Fruit fly (Drosophila melanogaster): ENCODE data around the gene sfl.

The sfl gene

DNA sequence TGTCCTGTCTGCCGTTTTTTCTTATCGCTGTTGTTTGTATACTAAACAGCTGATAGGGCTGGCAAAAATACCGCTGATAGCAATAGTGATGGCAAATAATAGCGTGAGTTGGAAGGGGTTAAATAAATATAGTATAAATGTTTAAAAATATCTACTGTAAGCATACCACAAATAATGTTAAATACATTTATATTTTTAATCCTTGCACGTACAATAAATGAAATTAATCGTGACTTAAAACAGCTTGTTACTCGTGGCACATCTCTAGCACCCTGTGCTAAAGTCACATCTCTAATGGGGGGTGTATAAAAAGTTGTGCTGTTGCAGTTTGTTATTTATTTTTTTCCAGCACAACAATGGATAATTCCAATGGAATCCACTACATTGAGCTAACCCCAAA is 7.1 kb upstream of the sfl start, which contains the start of the genes CG10147 and Bulli:
CG10147 (minus strand) TSS at position 20 of the 400 bp plus-strand sequence.
Bulli (plus strand) TSS at position 277 of the 400 bp plus-strand sequence.
- TF ChIP-seq CG16863 (GFP tag; optimal IDR thresholded peaks at IDR 0.05) (peak; percentile 92), CG31388 (GFP tag; optimal IDR thresholded peaks at IDR 0.05) (peak; percentile 95), Gug (GFP tag; IDR thresholded peaks at IDR 0.05) (peak; percentile 98), CG17186 (GFP tag; optimal IDR thresholded peaks at IDR 0.05) (peak; percentile 82), dmrt99B (tag; optimal IDR thresholded peaks at IDR 0.05) (peak; percentile 94), sd (tag; optimal IDR thresholded peaks at IDR 0.05) (peak; percentile 91), CG2199 (GFP tag; IDR thresholded peaks at IDR 0.05) (peak; percentile 98), CG15269 (tag; optimal IDR thresholded peaks at IDR 0.05) (peak; percentile 96), ab (GFP tag; optimal IDR thresholded peaks at IDR 0.05) (peak; percentile 92), toy (GFP tag; IDR thresholded peaks at IDR 0.05) (peak; percentile 91), gsb (GFP tag; IDR thresholded peaks at IDR 0.05) (peak; percentile 95), Mad (GFP tag; optimal IDR thresholded peaks at IDR 0.05) (peak; percentile 97), H15 (GFP tag; IDR thresholded peaks at IDR 0.05) (peak; percentile 98), lbe (GFP tag; optimal IDR thresholded peaks at IDR 0.05) (peak; percentile 95), nom (GFP tag; optimal IDR thresholded peaks at IDR 0.05) (peak; percentile 78), MTF-1 (GFP tag; optimal IDR thresholded peaks at IDR 0.05; ENCODE audit: borderline replicate concordance) (peak; percentile 90), btn (GFP tag; optimal IDR thresholded peaks at IDR 0.05) (peak; percentile 54), CTCF (GFP tag; optimal IDR thresholded peaks at IDR 0.05) (peak; percentile 57), Ada2b (GFP tag; IDR thresholded peaks at IDR 0.05) (peak; percentile 98), stwl (tag; optimal IDR thresholded peaks at IDR 0.05) (peak; percentile 91), slbo (GFP tag; IDR thresholded peaks at IDR 0.05) (peak; percentile 99), CG30403 (GFP tag; optimal IDR thresholded peaks at IDR 0.05) (peak; percentile 98), CG14441 (GFP tag; IDR thresholded peaks at IDR 0.05) (peak; percentile 98), mld (GFP tag; IDR thresholded peaks at IDR 0.05; ENCODE audit: partially characterized antibody) (peak; percentile 77), HLH3B (GFP tag; IDR thresholded peaks at IDR 0.05) (peak; percentile 98), CG1832 (GFP tag; optimal IDR thresholded peaks at IDR 0.05) (no peak), CG2120 (GFP tag; optimal IDR thresholded peaks at IDR 0.05) (peak; percentile 98), fd3F (GFP tag; optimal IDR thresholded peaks at IDR 0.05) (peak; percentile 97), CG18476 (GFP tag; optimal IDR thresholded peaks at IDR 0.05) (peak; percentile 100), Dip2 (GFP tag; IDR thresholded peaks at IDR 0.05) (peak; percentile 73), CG12104 (GFP tag; optimal IDR thresholded peaks at IDR 0.05) (peak; percentile 95), abd-A (tag; optimal IDR thresholded peaks at IDR 0.05) (no peak), trem (tag; optimal IDR thresholded peaks at IDR 0.05) (peak; percentile 97), gt (GFP tag; IDR thresholded peaks at IDR 0.05) (peak; percentile 96), mam (GFP tag; optimal IDR thresholded peaks at IDR 0.05) (peak; percentile 97), jumu (GFP tag; optimal IDR thresholded peaks at IDR 0.05) (peak; percentile 80), da (GFP tag; optimal IDR thresholded peaks at IDR 0.05) (peak; percentile 83), CG33557 (GFP tag; optimal IDR thresholded peaks at IDR 0.05) (peak; percentile 96), vnd (GFP tag; IDR thresholded peaks at IDR 0.05; ENCODE audit: partially characterized antibody) (peak; percentile 95), Sox100B (GFP tag; optimal IDR thresholded peaks at IDR 0.05) (peak; percentile 91), zfh1 (GFP tag; IDR thresholded peaks at IDR 0.05) (peak; percentile 98), CG8089 (GFP tag; optimal IDR thresholded peaks at IDR 0.05) (peak; percentile 86), bbx (GFP tag; IDR thresholded peaks at IDR 0.05; ENCODE audit: partially characterized antibody) (peak; percentile 92), CG13123 (GFP tag; optimal IDR thresholded peaks at IDR 0.05) (peak; percentile 96), salm (tag; optimal IDR thresholded peaks at IDR 0.05) (peak; percentile 87), dati (GFP tag; IDR thresholded peaks at IDR 0.05) (peak; percentile 91), Max (GFP tag; optimal IDR thresholded peaks at IDR 0.05) (peak; percentile 97), CG2129 (GFP tag; IDR thresholded peaks at IDR 0.05; ENCODE audit: partially characterized antibody) (peak; percentile 98), CG18011 (GFP tag; optimal IDR thresholded peaks at IDR 0.05) (peak; percentile 87), HmgZ (tag; optimal IDR thresholded peaks at IDR 0.05) (peak; percentile 98), en (GFP tag; optimal IDR thresholded peaks at IDR 0.05) (peak; percentile 62), CG17568 (GFP tag; optimal IDR thresholded peaks at IDR 0.05) (no peak)
